Fruit fly (Drosophila melanogaster) whole organism, prepupa: ENCODE measurements around the gene CG42834.

Experiments used
- Blimp-1 ChIP-seq: fragments of 200-800 bp; sonication (Bioruptor generic); optimal IDR thresholded peaks from 3 replicates; lab custom pipeline; 2017; ENCODE audit warnings: missing biosample characterization, missing genetic modification characterization, mild to moderate bottlenecking, moderate library complexity, missing genetic modification reagents
- CG10631 ChIP-seq: fragments of 200-800 bp; sonication (Bioruptor generic); optimal IDR thresholded peaks from 2 replicates; lab custom pipeline; 2016; ENCODE audit warnings: missing biosample characterization, missing genetic modification characterization
- CG10669 ChIP-seq: fragments of 200-800 bp; sonication (Bioruptor generic); optimal IDR thresholded peaks from 3 replicates; lab custom pipeline; 2018; ENCODE audit warnings: missing biosample characterization, mild to moderate bottlenecking, missing genetic modification characterization, moderate library complexity
- CG11294 ChIP-seq: fragments of 200-800 bp; sonication (Bioruptor generic); IDR thresholded peaks from 2 replicates; pipeline ENCODE4 v1.3.6; 2022; ENCODE audit warnings: missing biosample characterization, missing genetic modification characterization
- CG11762 ChIP-seq: fragments of 200-800 bp; sonication (Bioruptor generic); optimal IDR thresholded peaks from 3 replicates; lab custom pipeline; 2016; ENCODE audit warnings: missing biosample characterization, missing genetic modification characterization; ENCODE audit not compliant: insufficient read depth
- CG11902 ChIP-seq: fragments of 200-800 bp; sonication (Bioruptor generic); optimal IDR thresholded peaks from 3 replicates; lab custom pipeline; 2016; ENCODE audit warnings: missing biosample characterization, missing genetic modification characterization
- CG15336 ChIP-seq: fragments of 200-800 bp; sonication (Bioruptor generic); IDR thresholded peaks from 2 replicates; pipeline ENCODE4 v1.3.6; 2022; ENCODE audit warnings: missing biosample characterization, missing genetic modification characterization
- CG1621 ChIP-seq: fragments of 200-800 bp; sonication (Bioruptor generic); optimal IDR thresholded peaks from 3 replicates; lab custom pipeline; 2018; ENCODE audit warnings: missing biosample characterization, mild to moderate bottlenecking, missing genetic modification characterization
- CG3032 ChIP-seq: fragments of 200-800 bp; optimal IDR thresholded peaks from 2 replicates; lab custom pipeline; 2019; ENCODE audit warnings: missing biosample characterization, mild to moderate bottlenecking, missing genetic modification characterization, moderate library complexity
- CG32006 ChIP-seq: fragments of 200-800 bp; sonication (Bioruptor generic); optimal IDR thresholded peaks from 3 replicates; lab custom pipeline; 2017; ENCODE audit warnings: missing biosample characterization, mild to moderate bottlenecking, missing genetic modification characterization
- CG3919 ChIP-seq: fragments of 200-800 bp; sonication (Bioruptor generic); optimal IDR thresholded peaks from 3 replicates; lab custom pipeline; 2016; ENCODE audit warnings: missing biosample characterization, missing genetic modification characterization
- CG4318 ChIP-seq: fragments of 200-800 bp; sonication (Bioruptor generic); optimal IDR thresholded peaks from 3 replicates; lab custom pipeline; 2017; ENCODE audit warnings: missing biosample characterization, mild to moderate bottlenecking, missing genetic modification characterization
- CG6163 ChIP-seq: fragments of 200-800 bp; sonication (Bioruptor generic); IDR thresholded peaks from 3 replicates; pipeline ENCODE4 v1.3.6; 2022; ENCODE audit warnings: missing biosample characterization, missing genetic modification characterization
- CG6276 ChIP-seq: fragments of 200-800 bp; sonication (Bioruptor generic); optimal IDR thresholded peaks from 2 replicates; lab custom pipeline; 2017; ENCODE audit warnings: missing biosample characterization, mild to moderate bottlenecking, missing genetic modification characterization
- CG6808 ChIP-seq: fragments of 200-800 bp; sonication (Bioruptor generic); optimal IDR thresholded peaks from 3 replicates; lab custom pipeline; 2017; ENCODE audit warnings: missing biosample characterization, missing genetic modification characterization, mild to moderate bottlenecking, moderate library complexity, missing genetic modification reagents
- CG6854 ChIP-seq: fragments of 200-800 bp; sonication (Bioruptor generic); optimal IDR thresholded peaks from 2 replicates; lab custom pipeline; 2017; ENCODE audit warnings: missing biosample characterization, mild to moderate bottlenecking, missing genetic modification characterization
- CG7368 ChIP-seq: fragments of 200-800 bp; sonication (Bioruptor generic); optimal IDR thresholded peaks from 3 replicates; lab custom pipeline; 2016; ENCODE audit warnings: missing biosample characterization, missing genetic modification characterization
- CG8119 ChIP-seq: fragments of 200-800 bp; sonication (Bioruptor generic); IDR thresholded peaks from 3 replicates; pipeline ENCODE4 v1.3.6; 2022; ENCODE audit warnings: missing biosample characterization, missing genetic modification characterization
- CG8632 ChIP-seq: fragments of 200-800 bp; sonication (Bioruptor generic); optimal IDR thresholded peaks from 3 replicates; lab custom pipeline; 2016; ENCODE audit warnings: missing biosample characterization, missing genetic modification characterization
- Eip75B ChIP-seq: fragments of 200-800 bp; sonication (Bioruptor generic); optimal IDR thresholded peaks from 3 replicates; lab custom pipeline; 2016; ENCODE audit warnings: missing biosample characterization, missing genetic modification characterization
- Eip93F ChIP-seq: fragments of 200-800 bp; sonication (Bioruptor generic); optimal IDR thresholded peaks from 2 replicates; lab custom pipeline; 2016; ENCODE audit warnings: missing biosample characterization, mild to moderate bottlenecking, missing genetic modification characterization
- Ets96B ChIP-seq: fragments of 200-800 bp; optimal IDR thresholded peaks from 2 replicates; lab custom pipeline; 2019; ENCODE audit warnings: missing biosample characterization, mild to moderate bottlenecking, missing genetic modification characterization, moderate library complexity
- Gug ChIP-seq: fragments of 200-800 bp; sonication (Bioruptor generic); IDR thresholded peaks from 2 replicates; pipeline ENCODE4 v1.3.6; 2022; ENCODE audit warnings: missing biosample characterization, missing genetic modification characterization
- Hr38 ChIP-seq: sonication (Bioruptor generic); optimal IDR thresholded peaks from 2 replicates; lab custom pipeline; 2016; ENCODE audit warnings: missing biosample characterization, missing genetic modification characterization
- Hr39 ChIP-seq: fragments of 200-800 bp; sonication (Bioruptor generic); optimal IDR thresholded peaks from 2 replicates; lab custom pipeline; 2016; ENCODE audit warnings: missing biosample characterization, missing genetic modification characterization
- Hr4 ChIP-seq: fragments of 200-800 bp; sonication (Bioruptor generic); optimal IDR thresholded peaks from 3 replicates; lab custom pipeline; 2016; ENCODE audit warnings: missing biosample characterization, missing genetic modification characterization
- OdsH ChIP-seq: fragments of 200-800 bp; sonication (Bioruptor generic); optimal IDR thresholded peaks from 3 replicates; lab custom pipeline; 2016; ENCODE audit warnings: missing biosample characterization, missing genetic modification characterization
- Smox ChIP-seq: fragments of 200-800 bp; sonication (Bioruptor generic); optimal IDR thresholded peaks from 3 replicates; lab custom pipeline; 2016; ENCODE audit warnings: missing biosample characterization, missing genetic modification characterization
- Sox14 ChIP-seq: fragments of 200-800 bp; sonication (Bioruptor generic); optimal IDR thresholded peaks from 3 replicates; lab custom pipeline; 2016; ENCODE audit warnings: missing biosample characterization, missing genetic modification characterization
- achi ChIP-seq: fragments of 200-800 bp; sonication (Bioruptor generic); optimal IDR thresholded peaks from 3 replicates; lab custom pipeline; 2016; ENCODE audit warnings: missing biosample characterization, missing genetic modification characterization
- acj6 ChIP-seq: fragments of 200-800 bp; sonication (Bioruptor generic); optimal IDR thresholded peaks from 3 replicates; lab custom pipeline; 2016; ENCODE audit warnings: missing biosample characterization, missing genetic modification characterization
- cyc ChIP-seq: fragments of 200-800 bp; sonication (Bioruptor generic); optimal IDR thresholded peaks from 3 replicates; lab custom pipeline; 2016; ENCODE audit warnings: missing biosample characterization, missing genetic modification characterization
- dac ChIP-seq: fragments of 200-800 bp; sonication (Bioruptor generic); optimal IDR thresholded peaks from 2 replicates; lab custom pipeline; 2017; ENCODE audit warnings: missing biosample characterization, mild to moderate bottlenecking, missing genetic modification characterization
- dsx ChIP-seq: fragments of 200-800 bp; optimal IDR thresholded peaks from 3 replicates; lab custom pipeline; 2019; ENCODE audit warnings: missing biosample characterization, mild to moderate bottlenecking, missing genetic modification characterization, moderate library complexity; ENCODE audit not compliant: poor library complexity, severe bottlenecking
- eg ChIP-seq: fragments of 200-800 bp; sonication (Bioruptor generic); IDR thresholded peaks from 3 replicates; pipeline ENCODE4 v1.3.6; 2022; ENCODE audit warnings: missing biosample characterization, missing genetic modification characterization
- esn ChIP-seq: fragments of 200-800 bp; sonication (Bioruptor generic); optimal IDR thresholded peaks from 2 replicates; lab custom pipeline; 2016; ENCODE audit warnings: missing biosample characterization, mild to moderate bottlenecking, missing genetic modification characterization, moderate library complexity
- fd59A ChIP-seq: fragments of 200-800 bp; sonication (Bioruptor generic); optimal IDR thresholded peaks from 2 replicates; lab custom pipeline; 2017; ENCODE audit warnings: missing biosample characterization, mild to moderate bottlenecking, missing genetic modification characterization, missing genetic modification reagents
- fd85E ChIP-seq: fragments of 200-800 bp; sonication (Bioruptor generic); optimal IDR thresholded peaks from 3 replicates; lab custom pipeline; 2016; ENCODE audit warnings: missing biosample characterization, missing genetic modification characterization
- lz ChIP-seq: fragments of 200-800 bp; sonication (Bioruptor generic); optimal IDR thresholded peaks from 3 replicates; lab custom pipeline; 2016; ENCODE audit warnings: missing biosample characterization, missing genetic modification characterization
- net ChIP-seq: fragments of 200-800 bp; sonication (Bioruptor generic); optimal IDR thresholded peaks from 3 replicates; lab custom pipeline; 2016; ENCODE audit warnings: missing biosample characterization, missing genetic modification characterization
- pdm3 ChIP-seq: fragments of 200-800 bp; sonication (Bioruptor generic); optimal IDR thresholded peaks from 3 replicates; lab custom pipeline; 2016; ENCODE audit warnings: missing biosample characterization, missing genetic modification characterization
- salr ChIP-seq, 2 experiments: fragments of 200-800 bp; sonication (Bioruptor generic); optimal IDR thresholded peaks; 3 replicates each; lab custom pipeline; 2016 to 2018; ENCODE audit warnings: missing biosample characterization in 2 of 2, missing genetic modification characterization in 2 of 2, mild to moderate bottlenecking in 1 of 2
- spab ChIP-seq: fragments of 200-800 bp; sonication (Bioruptor generic); optimal IDR thresholded peaks from 2 replicates; lab custom pipeline; 2017; ENCODE audit warnings: missing biosample characterization, mild to moderate bottlenecking, missing genetic modification characterization, missing genetic modification reagents
- ss ChIP-seq, 2 experiments: fragments of 200-800 bp; sonication (Bioruptor generic); optimal IDR thresholded peaks; 2 replicates in 1 of 2; 3 replicates in 1 of 2; lab custom pipeline; 2017 to 2018; ENCODE audit warnings: mild to moderate bottlenecking in 2 of 2, missing biosample characterization in 2 of 2, missing genetic modification characterization in 2 of 2, moderate library complexity in 1 of 2
- svp ChIP-seq: fragments of 200-800 bp; sonication (Bioruptor generic); peaks from one replicate; lab custom pipeline; 2016; ENCODE audit warnings: missing biosample characterization, missing genetic modification characterization
- topi ChIP-seq: fragments of 200-800 bp; sonication (Bioruptor generic); optimal IDR thresholded peaks from 3 replicates; lab custom pipeline; 2016; ENCODE audit warnings: missing biosample characterization, missing genetic modification characterization
- vri ChIP-seq: fragments of 200-800 bp; sonication (Bioruptor generic); optimal IDR thresholded peaks from 3 replicates; lab custom pipeline; 2016; ENCODE audit warnings: missing biosample characterization, mild to moderate bottlenecking, missing genetic modification characterization

CG42834 gene

DNA sequence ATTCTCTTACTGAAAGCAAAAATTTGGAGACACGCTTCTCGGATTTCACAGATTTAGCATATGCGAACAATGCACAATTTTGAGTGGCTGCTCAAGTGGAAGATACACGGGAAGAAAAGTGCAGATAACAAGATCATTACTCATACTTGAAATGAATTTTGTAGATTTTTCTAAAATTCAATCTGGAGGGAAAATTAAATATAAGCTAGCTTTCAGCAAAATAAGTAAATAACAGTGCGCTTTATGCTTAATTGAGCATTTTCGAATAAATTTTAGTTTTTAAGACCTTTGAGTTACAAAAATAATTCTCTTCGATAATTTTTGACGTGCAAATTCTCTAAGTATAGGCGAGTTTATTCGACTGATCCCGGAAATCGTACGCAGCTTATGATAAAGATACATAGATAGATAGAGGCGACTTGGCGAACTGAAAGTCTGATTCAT is 17.9 kb upstream of the CG42834 start (continued):
- TF ChIP-seq CG32006 (GFP tag; lab: Kevin White, UChicago) (peak; percentile 69), CG3919 (GFP tag; lab: Kevin White, UChicago) (peak; percentile 83), CG11762 (GFP tag; lab: Kevin White, UChicago) (peak; percentile 77), salr (GFP tag; optimal IDR thresholded peaks at IDR 0.05; lab: Kevin White, UChicago) (no peak), CG4318 (GFP tag; lab: Kevin White, UChicago) (peak; percentile 31), Hr38 (no peak), Gug (no peak), CG10669 (GFP tag; lab: Kevin White, UChicago) (peak; percentile 78), CG6854 (GFP tag; lab: Kevin White, UChicago) (peak; percentile 29), OdsH (GFP tag; lab: Kevin White, UChicago) (peak; percentile 55), svp (GFP tag; lab: Kevin White, UChicago) (peak; percentile 96), Ets96B (tag; lab: Kevin White, UChicago) (peak; percentile 75), fd59A (GFP tag; lab: Kevin White, UChicago) (no peak), fd85E (peak; percentile 20), CG3032 (tag; lab: Kevin White, UChicago) (peak; percentile 39), Smox (GFP tag; lab: Kevin White, UChicago) (peak; percentile 39), CG8119 (GFP tag; lab: Robert Waterston, UW) (peak; percentile 54; the same call in 1 of the 3 replicates), CG10631 (GFP tag; lab: Kevin White, UChicago) (peak; percentile 63), topi (peak; percentile 84), Hr39 (GFP tag; lab: Kevin White, UChicago) (peak; percentile 50), Hr4 (GFP tag; lab: Kevin White, UChicago) (peak; percentile 65), net (GFP tag; lab: Kevin White, UChicago) (peak; percentile 52), vri (no peak), acj6 (GFP tag; lab: Kevin White, UChicago) (peak; percentile 47), dsx (GFP tag; lab: Kevin White, UChicago) (peak; percentile 69), cyc (GFP tag; lab: Kevin White, UChicago) (peak; percentile 75), Blimp-1 (peak; percentile 31), CG7368 (GFP tag; lab: Kevin White, UChicago) (peak; percentile 56), pdm3 (GFP tag; lab: Kevin White, UChicago) (peak; percentile 59), CG15336 (GFP tag; lab: Robert Waterston, UW) (peak; percentile 48)

dm6 chr3R:17401289-17401752 is 17.2 kb upstream of the CG42834 start:
- TF ChIP-seq net (GFP tag; lab: Kevin White, UChicago) (no peak), CG10669 (GFP tag; lab: Kevin White, UChicago) (no peak), dsx (GFP tag; lab: Kevin White, UChicago) (no peak), achi (peak; percentile 28), Sox14 (GFP tag; lab: Kevin White, UChicago) (peak; percentile 54), ss (GFP tag; optimal IDR thresholded peaks at IDR 0.05; lab: Kevin White, UChicago) (no peak), CG11294 (no peak), CG32006 (GFP tag; lab: Kevin White, UChicago) (peak; percentile 56), CG7368 (GFP tag; lab: Kevin White, UChicago) (no peak), lz (peak; percentile 53), Hr4 (GFP tag; lab: Kevin White, UChicago) (peak; percentile 74), eg (peak; percentile 70), cyc (GFP tag; lab: Kevin White, UChicago) (no peak), spab (no peak), dac (GFP tag; lab: Kevin White, UChicago) (no peak), Eip75B (GFP tag; lab: Kevin White, UChicago) (peak; percentile 22), CG11902 (GFP tag; lab: Kevin White, UChicago) (no peak), CG1621 (no peak), CG3032 (tag; lab: Kevin White, UChicago) (peak; percentile 24), acj6 (GFP tag; lab: Kevin White, UChicago) (peak; percentile 23), CG6808 (GFP tag; lab: Kevin White, UChicago) (no peak), CG6163 (no peak), Eip93F (no peak), Smox (GFP tag; lab: Kevin White, UChicago) (peak; percentile 57), Hr38 (no peak), Hr39 (GFP tag; lab: Kevin White, UChicago) (peak; percentile 51), CG11762 (GFP tag; lab: Kevin White, UChicago) (no peak), vri (peak; percentile 92), svp (GFP tag; lab: Kevin White, UChicago) (no peak), esn (GFP tag; lab: Kevin White, UChicago) (peak; percentile 44), OdsH (GFP tag; lab: Kevin White, UChicago) (peak; percentile 45), CG6276 (GFP tag; lab: Kevin White, UChicago) (no peak), CG8632 (GFP tag; lab: Kevin White, UChicago) (no peak), CG10631 (GFP tag; lab: Kevin White, UChicago) (peak; percentile 28)
